Fruit fly (Drosophila melanogaster) whole organism: ENCODE results near the gene mib1.

ENCODE experiments used
- CG8478 ChIP-seq: fragments of >200 bp; optimal IDR thresholded peaks from 2 replicates; lab custom pipeline; 2018; ENCODE audit warnings: inconsistent platforms
- Dll ChIP-seq: fragments of >200 bp; optimal IDR thresholded peaks from 2 replicates; lab custom pipeline; 2017
- EcR ChIP-seq, 2 experiments: fragments of >200 bp; optimal IDR thresholded peaks; 2 replicates each; lab custom pipeline; 2017; ENCODE audit warnings: missing biosample characterization in 2 of 2, missing genetic modification characterization in 2 of 2, missing genetic modification reagents in 2 of 2
- pan ChIP-seq: fragments of >200 bp; optimal IDR thresholded peaks from 2 replicates; lab custom pipeline; 2017
- psq ChIP-seq: fragments of >200 bp; optimal IDR thresholded peaks from 2 replicates; lab custom pipeline; 2017
- usp ChIP-seq: fragments of >200 bp; optimal IDR thresholded peaks from 2 replicates; lab custom pipeline; 2017; ENCODE audit warnings: missing biosample characterization, missing genetic modification characterization, mixed read lengths

- TF ChIP-seq pan (lab: Kevin White, UChicago) (no peak), usp (GFP tag; lab: Kevin White, UChicago) (no peak), CG8478 (lab: Kevin White, UChicago) (no peak), Dll (lab: Kevin White, UChicago) (no peak), EcR (GFP tag; optimal IDR thresholded peaks at IDR 0.05; lab: Kevin White, UChicago) (no peak), psq (lab: Kevin White, UChicago) (no peak)
These were observed 31.7 kb downstream of the mib1 start, which contains the start of gene CG17027 for dm6 chr3L:15979912-15980311.
